Worm (Caenorhabditis elegans) whole organism, L1 larva: Measurements from ENCODE around the gene gphr-2.

ENCODE experiments used
- C04F5.9 ChIP-seq: sonication (generic microtip); optimal IDR thresholded peaks from 2 replicates; lab custom pipeline; 2016; ENCODE audit warnings: missing genetic modification characterization, missing compliant biosample characterization
- C16A3.4 ChIP-seq: fragments of 150-350 bp; optimal IDR thresholded peaks from 2 replicates; lab custom pipeline; 2014; ENCODE audit warnings: missing biosample characterization, missing genetic modification characterization
- F16B12.6 ChIP-seq: fragments of 150-350 bp; optimal IDR thresholded peaks from 2 replicates; lab custom pipeline; 2014; ENCODE audit warnings: missing biosample characterization, missing genetic modification characterization
- alr-1 ChIP-seq: fragments of 200-800 bp; sonication (Bioruptor generic); optimal IDR thresholded peaks from 2 replicates; lab custom pipeline; 2018; ENCODE audit warnings: borderline replicate concordance, mild to moderate bottlenecking, missing genetic modification characterization, missing compliant biosample characterization
- aly-2 ChIP-seq: fragments of 150-350 bp; optimal IDR thresholded peaks from 2 replicates; lab custom pipeline; 2014; ENCODE audit warnings: missing biosample characterization, missing genetic modification characterization
- ama-1 ChIP-seq: fragments of 150-350 bp; optimal IDR thresholded peaks from 2 replicates; lab custom pipeline; 2014
- blmp-1 ChIP-seq: fragments of 150-350 bp; optimal IDR thresholded peaks from 2 replicates; lab custom pipeline; 2014; ENCODE audit warnings: missing biosample characterization, missing genetic modification characterization
- ceh-63 ChIP-seq: fragments of 200-800 bp; sonication (Bioruptor generic); optimal IDR thresholded peaks from 2 replicates; lab custom pipeline; 2018; ENCODE audit warnings: mild to moderate bottlenecking, missing genetic modification characterization, missing compliant biosample characterization
- ceh-82 ChIP-seq, 3 experiments: fragments of 150-350 bp in 1 of 3; sonication (generic microtip) in 2 of 3; optimal IDR thresholded peaks; 2 replicates each; lab custom pipeline; 2014 to 2017; ENCODE audit warnings: missing biosample characterization in 3 of 3, missing genetic modification characterization in 3 of 3
- ceh-88 ChIP-seq: fragments of 200-800 bp; sonication (Bioruptor generic); IDR thresholded peaks from 2 replicates; pipeline ENCODE4 v1.3.6; 2022; ENCODE audit warnings: missing genetic modification characterization, missing compliant biosample characterization
- ceh-90 ChIP-seq: sonication (generic microtip); optimal IDR thresholded peaks from 2 replicates; lab custom pipeline; 2016; ENCODE audit warnings: missing genetic modification characterization, missing compliant biosample characterization
- ces-1 ChIP-seq: fragments of 150-350 bp; optimal IDR thresholded peaks from 2 replicates; lab custom pipeline; 2014; ENCODE audit warnings: missing biosample characterization, missing genetic modification reagents, missing genetic modification characterization
- dsc-1 ChIP-seq: sonication (generic microtip); optimal IDR thresholded peaks from 2 replicates; lab custom pipeline; 2016; ENCODE audit warnings: mild to moderate bottlenecking, missing genetic modification characterization, missing compliant biosample characterization
- efl-1 ChIP-seq, 4 experiments: fragments of 150-350 bp; optimal IDR thresholded peaks in 3 of 4; peaks in 1 of 4; 1 replicate in 1 of 4; 2 replicates in 3 of 4; lab custom pipeline; 2014; ENCODE audit warnings: missing biosample characterization in 2 of 4, missing genetic modification characterization in 2 of 4, missing genetic modification reagents in 2 of 4
- efl-3 ChIP-seq: fragments of 200-800 bp; sonication (Bioruptor generic); optimal IDR thresholded peaks from 2 replicates; lab custom pipeline; 2018; ENCODE audit warnings: mild to moderate bottlenecking, missing genetic modification characterization, missing compliant biosample characterization
- fkh-10 ChIP-seq: sonication (generic microtip); optimal IDR thresholded peaks from 2 replicates; lab custom pipeline; 2017; ENCODE audit warnings: missing biosample characterization, missing genetic modification reagents, missing genetic modification characterization
- hlh-17 ChIP-seq: fragments of 200-800 bp; sonication (Bioruptor generic); optimal IDR thresholded peaks from 2 replicates; lab custom pipeline; 2018; ENCODE audit warnings: missing genetic modification characterization, mild to moderate bottlenecking, missing compliant biosample characterization, moderate library complexity, borderline replicate concordance
- hpl-2 ChIP-seq: fragments of 150-350 bp; optimal IDR thresholded peaks from 2 replicates; lab custom pipeline; 2014; ENCODE audit warnings: missing biosample characterization, missing genetic modification reagents, missing genetic modification characterization
- lin-14 ChIP-seq: fragments of 200-800 bp; sonication (Bioruptor generic); optimal IDR thresholded peaks from 2 replicates; lab custom pipeline; 2018; ENCODE audit warnings: mild to moderate bottlenecking, missing genetic modification characterization, moderate library complexity, missing compliant biosample characterization
- lin-35 ChIP-seq, 2 experiments: fragments of 150-350 bp; optimal IDR thresholded peaks; 2 replicates each; lab custom pipeline; 2014; ENCODE audit warnings: missing biosample characterization in 2 of 2, missing genetic modification characterization in 2 of 2, missing genetic modification reagents in 2 of 2
- lir-3 ChIP-seq: sonication (generic microtip); optimal IDR thresholded peaks from 2 replicates; lab custom pipeline; 2016; ENCODE audit warnings: mild to moderate bottlenecking, missing genetic modification characterization, moderate library complexity, missing compliant biosample characterization; ENCODE audit not compliant: poor library complexity
- lsy-2 ChIP-seq, 2 experiments: fragments of 150-350 bp; optimal IDR thresholded peaks; 2 replicates each; lab custom pipeline; 2014; ENCODE audit warnings: missing biosample characterization in 2 of 2, missing genetic modification characterization in 2 of 2
- mab-9 ChIP-seq: fragments of 200-800 bp; sonication (Bioruptor generic); IDR thresholded peaks from 2 replicates; pipeline ENCODE4 v1.3.6; 2022; ENCODE audit warnings: missing genetic modification reagents, missing genetic modification characterization, missing compliant biosample characterization
- mdl-1 ChIP-seq, 2 experiments: fragments of 150-350 bp; optimal IDR thresholded peaks; 2 replicates each; lab custom pipeline; 2014 to 2017; ENCODE audit warnings: missing biosample characterization in 2 of 2, missing genetic modification characterization in 2 of 2, inconsistent platforms in 1 of 2
- mef-2 ChIP-seq: fragments of 150-350 bp; optimal IDR thresholded peaks from 2 replicates; lab custom pipeline; 2014; ENCODE audit warnings: missing biosample characterization, missing genetic modification characterization
- mep-1 ChIP-seq: fragments of 150-350 bp; optimal IDR thresholded peaks from 2 replicates; lab custom pipeline; 2014; ENCODE audit warnings: missing biosample characterization, missing genetic modification characterization
- nhr-12 ChIP-seq: sonication (generic microtip); optimal IDR thresholded peaks from 2 replicates; lab custom pipeline; 2017; ENCODE audit warnings: missing biosample characterization, missing genetic modification characterization
- nhr-20 ChIP-seq: sonication (generic microtip); optimal IDR thresholded peaks from 2 replicates; lab custom pipeline; 2016; ENCODE audit warnings: mild to moderate bottlenecking, missing genetic modification characterization, missing compliant biosample characterization
- nhr-237 ChIP-seq: fragments of 150-350 bp; optimal IDR thresholded peaks from 2 replicates; lab custom pipeline; 2014; ENCODE audit warnings: missing biosample characterization, missing genetic modification characterization
- nhr-28 ChIP-seq: fragments of 150-350 bp; optimal IDR thresholded peaks from 2 replicates; lab custom pipeline; 2014; ENCODE audit warnings: missing biosample characterization, missing genetic modification characterization
- nhr-71 ChIP-seq: sonication (generic microtip); optimal IDR thresholded peaks from 2 replicates; lab custom pipeline; 2016; ENCODE audit warnings: mild to moderate bottlenecking, missing genetic modification characterization, moderate library complexity, missing compliant biosample characterization
- nhr-76 ChIP-seq: sonication (generic microtip); optimal IDR thresholded peaks from 2 replicates; lab custom pipeline; 2017; ENCODE audit warnings: missing biosample characterization, missing genetic modification characterization
- nhr-77 ChIP-seq: fragments of 150-350 bp; optimal IDR thresholded peaks from 2 replicates; lab custom pipeline; 2014; ENCODE audit warnings: missing biosample characterization, missing genetic modification characterization
- nhr-85 ChIP-seq: sonication (generic microtip); peaks from one replicate; lab custom pipeline; 2016; ENCODE audit warnings: missing genetic modification characterization, inconsistent platforms, missing compliant biosample characterization
- pag-3 ChIP-seq: sonication (generic microtip); optimal IDR thresholded peaks from 2 replicates; lab custom pipeline; 2017; ENCODE audit warnings: missing genetic modification characterization, mild to moderate bottlenecking, missing compliant biosample characterization, antibody characterized with exemption, borderline replicate concordance; ENCODE audit not compliant: insufficient read depth
- pax-3 ChIP-seq: fragments of 200-800 bp; sonication (Bioruptor generic); optimal IDR thresholded peaks from 2 replicates; lab custom pipeline; 2018; ENCODE audit warnings: mild to moderate bottlenecking, missing genetic modification characterization, moderate library complexity, missing compliant biosample characterization
- pqm-1 ChIP-seq: sonication (generic microtip); optimal IDR thresholded peaks from 3 replicates; lab custom pipeline; 2017; ENCODE audit warnings: missing biosample characterization, missing genetic modification characterization
- rnt-1 ChIP-seq: sonication (generic microtip); optimal IDR thresholded peaks from 2 replicates; lab custom pipeline; 2016; ENCODE audit warnings: mild to moderate bottlenecking, missing genetic modification characterization, moderate library complexity, missing compliant biosample characterization
- snu-23 ChIP-seq: sonication (generic microtip); optimal IDR thresholded peaks from 2 replicates; lab custom pipeline; 2016; ENCODE audit warnings: missing genetic modification characterization, missing compliant biosample characterization
- sox-4 ChIP-seq: sonication (generic microtip); optimal IDR thresholded peaks from 2 replicates; lab custom pipeline; 2016; ENCODE audit warnings: missing genetic modification characterization, missing compliant biosample characterization
- sptf-1 ChIP-seq: fragments of 150-350 bp; optimal IDR thresholded peaks from 2 replicates; lab custom pipeline; 2014; ENCODE audit warnings: missing biosample characterization, missing genetic modification characterization
- tlp-1 ChIP-seq: fragments of 150-350 bp; optimal IDR thresholded peaks from 2 replicates; lab custom pipeline; 2014; ENCODE audit warnings: missing biosample characterization, missing genetic modification characterization
- unc-130 ChIP-seq: fragments of 150-350 bp; optimal IDR thresholded peaks from 2 replicates; lab custom pipeline; 2017; ENCODE audit warnings: missing biosample characterization, missing genetic modification characterization, inconsistent platforms
- unc-30 ChIP-seq: sonication (generic microtip); optimal IDR thresholded peaks from 2 replicates; lab custom pipeline; 2017; ENCODE audit warnings: missing biosample characterization, missing genetic modification characterization
- unc-62 ChIP-seq: fragments of 150-350 bp; optimal IDR thresholded peaks from 2 replicates; lab custom pipeline; 2014; ENCODE audit warnings: missing biosample characterization, missing genetic modification reagents, missing genetic modification characterization
- xbp-1 ChIP-seq: sonication (generic microtip); optimal IDR thresholded peaks from 2 replicates; lab custom pipeline; 2016; ENCODE audit warnings: missing genetic modification characterization, missing compliant biosample characterization
- zip-4 ChIP-seq: fragments of 200-800 bp; sonication (Bioruptor generic); optimal IDR thresholded peaks from 2 replicates; lab custom pipeline; 2018; ENCODE audit warnings: mild to moderate bottlenecking, missing genetic modification characterization, moderate library complexity, missing compliant biosample characterization
- ztf-11 ChIP-seq, 2 experiments: sonication (generic microtip); optimal IDR thresholded peaks; 2 replicates each; lab custom pipeline; 2016 to 2017; ENCODE audit warnings: missing genetic modification characterization in 2 of 2, missing biosample characterization in 1 of 2, missing compliant biosample characterization in 1 of 2

gphr-2 gene

ce11 chrX:14335220-14335619 lies 27.7 kb upstream of the gphr-2 start, which contains the start of gene K04G11.1:
TSS of gene K04G11.1 (plus strand) at chrX:14335520.
- TF ChIP-seq hpl-2 (GFP tag; lab: Kevin White, UChicago) (no peak), mef-2 (tag; lab: Kevin White, UChicago) (no peak), lin-14 (GFP tag; lab: Kevin White, UChicago) (no peak), nhr-20 (tag; lab: Kevin White, UChicago) (no peak), xbp-1 (tag; lab: Kevin White, UChicago) (no peak), pqm-1 (no peak), snu-23 (GFP tag; lab: Kevin White, UChicago) (no peak), alr-1 (tag; lab: Kevin White, UChicago) (no peak), ztf-11 (tag; optimal IDR thresholded peaks at IDR 0.05; lab: Kevin White, UChicago) (no peak), ceh-82 (tag; optimal IDR thresholded peaks at IDR 0.05; lab: Kevin White, UChicago) (no peak), sptf-1 (tag; lab: Kevin White, UChicago) (no peak), lir-3 (no peak), sox-4 (tag; lab: Kevin White, UChicago) (no peak), unc-130 (tag; lab: Kevin White, UChicago) (no peak), efl-3 (GFP tag; lab: Kevin White, UChicago) (no peak), mab-9 (GFP tag; lab: Robert Waterston, UW) (no peak), nhr-71 (tag; lab: Kevin White, UChicago) (no peak), C04F5.9 (tag; lab: Kevin White, UChicago) (no peak)
- TF ChIP-seq, all 84 proteins: peak for 0

- TF ChIP-seq mef-2 (tag; lab: Kevin White, UChicago) (no peak), rnt-1 (tag; lab: Kevin White, UChicago) (peak; percentile 37), mdl-1 (tag; optimal IDR thresholded peaks at IDR 0.05; lab: Kevin White, UChicago) (no peak), mep-1 (tag; lab: Kevin White, UChicago) (peak; percentile 62), unc-30 (tag; lab: Kevin White, UChicago) (no peak), ces-1 (GFP tag; lab: Kevin White, UChicago) (no peak), efl-1 (optimal IDR thresholded peaks at IDR 0.05; lab: Kevin White, UChicago) (peak in 1 of 2 experiments; percentile 3), efl-1 (GFP tag; optimal IDR thresholded peaks at IDR 0.05 in 1 of 2; lab: Kevin White, UChicago) (no peak), lin-14 (GFP tag; lab: Kevin White, UChicago) (peak; percentile 32), ama-1 (no peak), sptf-1 (tag; lab: Kevin White, UChicago) (no peak), ceh-63 (no peak), pag-3 (tag; lab: Kevin White, UChicago) (no peak), ceh-82 (tag; optimal IDR thresholded peaks at IDR 0.05; lab: Kevin White, UChicago) (no peak), tlp-1 (tag; lab: Kevin White, UChicago) (no peak), lsy-2 (tag; optimal IDR thresholded peaks at IDR 0.05; lab: Kevin White, UChicago) (peak in 1 of 2 experiments; percentile 44), nhr-77 (tag; lab: Kevin White, UChicago) (no peak), fkh-10 (GFP tag; lab: Kevin White, UChicago) (no peak), hlh-17 (GFP tag; lab: Kevin White, UChicago) (no peak), blmp-1 (tag; lab: Kevin White, UChicago) (peak; percentile 15), nhr-237 (tag; lab: Kevin White, UChicago) (no peak)
Observed at ce11 chrX:14334151-14334550, 26.6 kb upstream of the gphr-2 start.

DNA sequence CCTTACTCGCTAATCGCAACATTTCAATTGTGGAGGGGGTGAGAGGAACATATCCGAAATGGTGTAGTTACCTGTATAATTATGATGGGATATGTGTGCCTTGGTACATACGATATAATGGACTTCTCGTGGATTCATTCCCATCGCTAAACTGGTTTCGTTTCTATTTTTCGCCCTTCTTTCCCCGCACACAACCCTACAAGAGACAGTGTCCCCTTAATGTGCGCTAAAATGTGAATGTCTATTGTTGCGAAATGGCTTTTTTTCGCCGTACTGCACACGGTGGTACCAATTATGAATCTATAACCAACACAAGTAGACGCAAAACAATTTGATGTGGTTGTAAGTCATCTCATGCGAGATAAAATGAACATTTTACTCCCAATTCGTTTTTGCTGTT lies 21.8 kb upstream of the gphr-2 start:
- TF ChIP-seq efl-3 (GFP tag; lab: Kevin White, UChicago) (no peak), nhr-28 (tag; lab: Kevin White, UChicago) (no peak), ceh-88 (GFP tag; lab: Robert Waterston, UW) (no peak), C16A3.4 (no peak), nhr-76 (tag; lab: Kevin White, UChicago) (no peak), efl-1 (optimal IDR thresholded peaks at IDR 0.05; lab: Kevin White, UChicago) (no peak), efl-1 (GFP tag; optimal IDR thresholded peaks at IDR 0.05 in 1 of 2; lab: Kevin White, UChicago) (peak in 1 of 2 experiments; percentile 91), zip-4 (GFP tag; lab: Kevin White, UChicago) (no peak), unc-62 (GFP tag; lab: Kevin White, UChicago) (no peak), lin-35 (GFP tag; optimal IDR thresholded peaks at IDR 0.05; lab: Kevin White, UChicago) (no peak), ceh-90 (tag; lab: Kevin White, UChicago) (no peak), dsc-1 (no peak), lsy-2 (tag; optimal IDR thresholded peaks at IDR 0.05; lab: Kevin White, UChicago) (no peak), aly-2 (tag; lab: Kevin White, UChicago) (no peak), ces-1 (GFP tag; lab: Kevin White, UChicago) (no peak), nhr-237 (tag; lab: Kevin White, UChicago) (no peak), unc-30 (tag; lab: Kevin White, UChicago) (no peak), nhr-12 (tag; lab: Kevin White, UChicago) (no peak), nhr-85 (tag; lab: Kevin White, UChicago) (peak; percentile 5), fkh-10 (GFP tag; lab: Kevin White, UChicago) (no peak), F16B12.6 (tag; lab: Kevin White, UChicago) (no peak), pax-3 (tag; lab: Kevin White, UChicago) (no peak), mab-9 (GFP tag; lab: Robert Waterston, UW) (no peak)
